Fruit fly (Drosophila melanogaster) whole organism, adult: ENCODE measurements around the gene CG11317.

Experiments
- CG11617 ChIP-seq: fragments of 200-800 bp; sonication (Bioruptor generic); optimal IDR thresholded peaks from 2 replicates; lab custom pipeline; 2017; ENCODE audit warnings: mild to moderate bottlenecking, missing biosample characterization, missing genetic modification reagents, missing genetic modification characterization
- CG14711 ChIP-seq: fragments of 200-800 bp; sonication (Bioruptor generic); optimal IDR thresholded peaks from 2 replicates; lab custom pipeline; 2018; ENCODE audit warnings: missing biosample characterization, mild to moderate bottlenecking, missing genetic modification characterization, moderate library complexity
- CG5204 ChIP-seq: fragments of 200-800 bp; sonication (Bioruptor generic); optimal IDR thresholded peaks from 2 replicates; lab custom pipeline; 2016; ENCODE audit warnings: missing biosample characterization, missing genetic modification characterization
- CG7101 ChIP-seq: fragments of 200-800 bp; sonication (Bioruptor generic); optimal IDR thresholded peaks from 2 replicates; lab custom pipeline; 2018; ENCODE audit warnings: missing biosample characterization, mild to moderate bottlenecking, missing genetic modification characterization, moderate library complexity
- Clk ChIP-seq: fragments of 200-800 bp; sonication (Bioruptor generic); optimal IDR thresholded peaks from 2 replicates; lab custom pipeline; 2017; ENCODE audit warnings: missing biosample characterization, missing genetic modification characterization
- Hr96 ChIP-seq: fragments of 200-800 bp; sonication (Bioruptor generic); optimal IDR thresholded peaks from 2 replicates; lab custom pipeline; 2016; ENCODE audit warnings: missing biosample characterization, missing genetic modification characterization
- bab1 ChIP-seq: fragments of 200-800 bp; sonication (Bioruptor generic); optimal IDR thresholded peaks from 3 replicates; lab custom pipeline; 2019; ENCODE audit warnings: missing biosample characterization, mild to moderate bottlenecking, missing genetic modification characterization, moderate library complexity
- kay ChIP-seq: fragments of 200-800 bp; sonication (Bioruptor generic); peaks from one replicate; lab custom pipeline; 2016; ENCODE audit warnings: missing biosample characterization, missing genetic modification characterization, borderline replicate concordance
- ovo ChIP-seq: fragments of 200-800 bp; sonication (Bioruptor generic); optimal IDR thresholded peaks from 2 replicates; lab custom pipeline; 2016; ENCODE audit warnings: missing biosample characterization, missing genetic modification characterization
- pad ChIP-seq: fragments of 200-800 bp; sonication (Bioruptor generic); optimal IDR thresholded peaks from 3 replicates; lab custom pipeline; 2017; ENCODE audit warnings: missing biosample characterization, missing genetic modification characterization, mild to moderate bottlenecking, moderate library complexity, missing genetic modification reagents
- tj ChIP-seq: fragments of 200-800 bp; sonication (Bioruptor generic); optimal IDR thresholded peaks from 3 replicates; lab custom pipeline; 2017; ENCODE audit warnings: missing biosample characterization, mild to moderate bottlenecking, missing genetic modification characterization, moderate library complexity
- toe ChIP-seq: fragments of 200-800 bp; sonication (Bioruptor generic); optimal IDR thresholded peaks from 2 replicates; lab custom pipeline; 2016; ENCODE audit warnings: missing biosample characterization, missing genetic modification characterization

DNA sequence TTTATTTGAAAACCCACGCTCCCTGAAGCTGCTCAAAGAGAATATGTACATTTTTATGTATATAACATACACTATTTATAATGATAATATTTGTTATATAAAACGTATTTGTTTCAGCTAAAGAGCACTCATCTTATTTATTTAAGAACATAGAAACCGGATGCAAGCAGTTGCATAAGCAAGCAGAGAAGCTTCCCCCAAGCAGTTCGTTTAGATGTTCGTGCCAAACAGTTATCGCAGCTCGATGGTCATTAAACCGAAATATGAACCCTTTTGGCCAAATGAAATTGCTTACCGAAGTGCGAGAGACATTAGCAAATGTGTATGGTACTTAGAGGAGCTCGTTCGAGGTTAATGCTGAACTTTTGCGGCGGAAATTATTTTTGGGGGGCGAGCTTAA is 7.1 kb downstream of the CG11317 start:
- TF ChIP-seq CG7101 (tag; lab: Kevin White, UChicago), result no peak
- TF ChIP-seq kay (GFP tag; lab: Kevin White, UChicago), result no peak
- no peak for TF ChIP-seq ovo
- no peak for TF ChIP-seq pad (GFP tag; lab: Kevin White, UChicago)
- TF ChIP-seq bab1, result no peak
- no peak for TF ChIP-seq CG11617 (GFP tag; lab: Kevin White, UChicago)
- TF ChIP-seq CG14711, result no peak
- no peak for TF ChIP-seq Clk
- no peak for TF ChIP-seq Hr96 (GFP tag; lab: Kevin White, UChicago)
- no peak for TF ChIP-seq tj (GFP tag; lab: Kevin White, UChicago)
- TF ChIP-seq CG5204, result no peak
- no peak for TF ChIP-seq toe (GFP tag; lab: Kevin White, UChicago)
